Worm (Caenorhabditis elegans) whole organism, L3 larva: ENCODE measurements around the gene rpl-3.
A peak's percentile ranks its signal among the peaks of the same experiment; 100 is the strongest.
"Not testable (repeated sequence)": the region's sequence is repeated elsewhere in the genome, so short reads cannot be mapped to it uniquely, and the experiment has no call there.

Experiments
- ZK546.5 ChIP-seq: sonication (generic microtip); optimal IDR thresholded peaks from 2 replicates; lab custom pipeline; 2017; ENCODE audit warnings: missing biosample characterization, missing genetic modification characterization
- ama-1 ChIP-seq: fragments of 150-350 bp; optimal IDR thresholded peaks from 2 replicates; lab custom pipeline; 2018
- ceh-16 ChIP-seq: sonication (generic microtip); optimal IDR thresholded peaks from 2 replicates; lab custom pipeline; 2017; ENCODE audit warnings: missing biosample characterization, missing genetic modification characterization
- ceh-28 ChIP-seq: fragments of 150-350 bp; optimal IDR thresholded peaks from 2 replicates; lab custom pipeline; 2014; ENCODE audit warnings: missing biosample characterization, missing genetic modification reagents, missing genetic modification characterization
- ceh-82 ChIP-seq: fragments of 150-350 bp; optimal IDR thresholded peaks from 2 replicates; lab custom pipeline; 2014; ENCODE audit warnings: missing biosample characterization, missing genetic modification characterization
- egl-27 ChIP-seq: sonication (generic microtip); optimal IDR thresholded peaks from 4 replicates; lab custom pipeline; 2017; ENCODE audit warnings: missing biosample characterization, missing genetic modification reagents, missing genetic modification characterization
- elt-2 ChIP-seq: sonication (generic microtip); optimal IDR thresholded peaks from 2 replicates; lab custom pipeline; 2016; ENCODE audit warnings: missing genetic modification reagents, mild to moderate bottlenecking, missing genetic modification characterization, missing compliant biosample characterization
- elt-3 ChIP-seq, 3 experiments: fragments of 150-350 bp in 1 of 3; sonication (generic microtip) in 2 of 3; optimal IDR thresholded peaks; 2 replicates in 2 of 3; 4 replicates in 1 of 3; lab custom pipeline; 2014 to 2017; ENCODE audit warnings: missing biosample characterization in 3 of 3, missing genetic modification characterization in 3 of 3
- eor-1 ChIP-seq, 2 experiments: fragments of 150-350 bp; optimal IDR thresholded peaks; 2 replicates each; lab custom pipeline; 2014 to 2018; ENCODE audit warnings: missing biosample characterization in 2 of 2, missing genetic modification characterization in 2 of 2
- fkh-10 ChIP-seq: sonication (generic microtip); optimal IDR thresholded peaks from 2 replicates; lab custom pipeline; 2017; ENCODE audit warnings: missing biosample characterization, missing genetic modification reagents, missing genetic modification characterization
- fkh-2 ChIP-seq: fragments of 150-350 bp; optimal IDR thresholded peaks from 2 replicates; lab custom pipeline; 2014; ENCODE audit warnings: missing biosample characterization, missing genetic modification reagents, missing genetic modification characterization
- fos-1 ChIP-seq: fragments of 150-350 bp; optimal IDR thresholded peaks from 2 replicates; lab custom pipeline; 2014; ENCODE audit warnings: missing biosample characterization, missing genetic modification characterization
- hmg-11 ChIP-seq: sonication (generic microtip); optimal IDR thresholded peaks from 2 replicates; lab custom pipeline; 2016; ENCODE audit warnings: missing genetic modification characterization, missing compliant biosample characterization
- jun-1 ChIP-seq: fragments of 150-350 bp; optimal IDR thresholded peaks from 2 replicates; lab custom pipeline; 2014; ENCODE audit warnings: missing biosample characterization, missing genetic modification reagents, missing genetic modification characterization
- lin-15B ChIP-seq: fragments of 150-350 bp; optimal IDR thresholded peaks from 2 replicates; lab custom pipeline; 2014; ENCODE audit warnings: missing biosample characterization, missing genetic modification characterization
- mdl-1 ChIP-seq: fragments of 150-350 bp; optimal IDR thresholded peaks from 2 replicates; lab custom pipeline; 2014; ENCODE audit warnings: missing biosample characterization, missing genetic modification characterization
- mml-1 ChIP-seq: fragments of 150-350 bp; sonication (generic microtip); optimal IDR thresholded peaks from 3 replicates; lab custom pipeline; 2014; ENCODE audit warnings: missing biosample characterization, missing genetic modification characterization
- nhr-12 ChIP-seq: fragments of 150-350 bp; optimal IDR thresholded peaks from 2 replicates; lab custom pipeline; 2014; ENCODE audit warnings: missing biosample characterization, missing genetic modification characterization
- nhr-23 ChIP-seq: fragments of 150-350 bp; optimal IDR thresholded peaks from 2 replicates; lab custom pipeline; 2014; ENCODE audit warnings: missing biosample characterization, missing genetic modification reagents, missing genetic modification characterization
- nhr-25 ChIP-seq: sonication (generic microtip); optimal IDR thresholded peaks from 2 replicates; lab custom pipeline; 2017; ENCODE audit warnings: missing biosample characterization, missing genetic modification characterization
- nhr-28 ChIP-seq: fragments of 150-350 bp; optimal IDR thresholded peaks from 2 replicates; lab custom pipeline; 2014; ENCODE audit warnings: missing biosample characterization, missing genetic modification characterization
- nhr-43 ChIP-seq: sonication (generic microtip); optimal IDR thresholded peaks from 2 replicates; lab custom pipeline; 2016; ENCODE audit warnings: mild to moderate bottlenecking, missing genetic modification characterization, missing compliant biosample characterization; ENCODE audit not compliant: poor library complexity, severe bottlenecking
- nhr-67 ChIP-seq: fragments of 150-350 bp; optimal IDR thresholded peaks from 2 replicates; lab custom pipeline; 2014; ENCODE audit warnings: missing biosample characterization, missing genetic modification characterization
- nhr-76 ChIP-seq: fragments of 150-350 bp; sonication (generic microtip); optimal IDR thresholded peaks from 5 replicates; lab custom pipeline; 2014; ENCODE audit warnings: missing biosample characterization, missing genetic modification characterization
- nhr-77 ChIP-seq: fragments of 150-350 bp; optimal IDR thresholded peaks from 2 replicates; lab custom pipeline; 2014; ENCODE audit warnings: missing biosample characterization, missing genetic modification characterization
- pha-4 ChIP-seq: fragments of 150-350 bp; optimal IDR thresholded peaks from 2 replicates; lab custom pipeline; 2014; ENCODE audit warnings: missing biosample characterization, missing genetic modification reagents, missing genetic modification characterization
- pqm-1 ChIP-seq: fragments of 150-350 bp; optimal IDR thresholded peaks from 2 replicates; lab custom pipeline; 2017; ENCODE audit warnings: missing biosample characterization, missing genetic modification characterization, inconsistent platforms
- sea-2 ChIP-seq: fragments of 150-350 bp; sonication (generic microtip); optimal IDR thresholded peaks from 4 replicates; lab custom pipeline; 2014; ENCODE audit warnings: missing biosample characterization, missing genetic modification reagents, missing genetic modification characterization
- skn-1 ChIP-seq: fragments of 150-350 bp; optimal IDR thresholded peaks from 2 replicates; lab custom pipeline; 2014; ENCODE audit warnings: missing biosample characterization, missing genetic modification characterization
- unc-62 ChIP-seq: fragments of 150-350 bp; sonication (generic microtip); optimal IDR thresholded peaks from 4 replicates; lab custom pipeline; 2014; ENCODE audit warnings: missing biosample characterization, missing genetic modification reagents, missing genetic modification characterization
- zag-1 ChIP-seq: fragments of 150-350 bp; optimal IDR thresholded peaks from 2 replicates; lab custom pipeline; 2014; ENCODE audit warnings: missing biosample characterization, missing genetic modification characterization

Gene rpl-3

ce11 chrIII:3834800-3835271 is 32.8 kb upstream of the rpl-3 start, which contains the start of gene cyp-25A2:
Gene cyp-25A2 (plus strand): TSS chrIII:3835221.
- TF ChIP-seq fkh-2 (no peak), elt-2 (tag; lab: Kevin White, UChicago) (peak; percentile 81), eor-1 (tag; optimal IDR thresholded peaks at IDR 0.05; lab: Kevin White, UChicago) (no peak), zag-1 (tag; lab: Kevin White, UChicago) (no peak), skn-1 (no peak), nhr-28 (tag; lab: Kevin White, UChicago) (no peak), pha-4 (tag; lab: Kevin White, UChicago) (peak; percentile 52), egl-27 (no peak), nhr-67 (tag; lab: Kevin White, UChicago) (no peak), fos-1 (tag; lab: Kevin White, UChicago) (no peak), ceh-16 (tag; lab: Kevin White, UChicago) (no peak), nhr-12 (tag; lab: Kevin White, UChicago) (no peak), pqm-1 (peak; percentile 83), elt-3 (tag; optimal IDR thresholded peaks at IDR 0.05; lab: Kevin White, UChicago) (no peak), lin-15B (no peak), nhr-43 (tag; lab: Kevin White, UChicago) (no peak), jun-1 (tag; lab: Kevin White, UChicago) (peak; percentile 24), fkh-10 (no peak), unc-62 (GFP tag; lab: Kevin White, UChicago) (no peak)

- TF ChIP-seq pqm-1 (no peak), nhr-23 (tag; lab: Kevin White, UChicago) (no peak), nhr-77 (tag; lab: Kevin White, UChicago) (no peak), elt-2 (tag; lab: Kevin White, UChicago) (no peak), nhr-25 (tag; lab: Kevin White, UChicago) (no peak), ZK546.5 (tag; lab: Kevin White, UChicago) (no peak), sea-2 (no peak), nhr-76 (tag; lab: Kevin White, UChicago) (no peak), hmg-11 (no peak), mdl-1 (tag; lab: Kevin White, UChicago) (no peak), nhr-43 (tag; lab: Kevin White, UChicago) (no peak), unc-62 (GFP tag; lab: Kevin White, UChicago) (no peak), pha-4 (tag; lab: Kevin White, UChicago) (no peak)
- TF ChIP-seq, all 47 proteins: peak for 0
These were observed 28.0 kb upstream of the rpl-3 start, which contains the start of gene cyp-25A3 for ce11 chrIII:3839635-3840034. Gene cyp-25A3 (minus strand): TSS chrIII:3839735.

ce11 chrIII:3840279-3840678 is 27.4 kb upstream of the rpl-3 start, which contains the start of gene C36A4.11:
Gene C36A4.11 (plus strand): TSS chrIII:3840579.
- TF ChIP-seq mml-1 (tag; lab: Kevin White, UChicago); ama-1 (lab: Kevin White, UChicago); fkh-10: not testable (repeated sequence)

ce11 chrIII:3843514-3843913 is 24.1 kb upstream of the rpl-3 start, which contains the start of gene C36A4.4:
Gene C36A4.4 (minus strand): TSS chrIII:3843614.
- not testable (repeated sequence) for TF ChIP-seq fos-1, nhr-23, nhr-12 (tag; lab: Kevin White, UChicago)
- TF ChIP-seq, all 47 proteins: peak for 0; not testable (repeated sequence) for 47

ce11 chrIII:3844746-3845145 is 22.9 kb upstream of the rpl-3 start, which contains the start of gene maph-1.3:
Gene maph-1.3 (plus strand): TSS chrIII:3844893.
- not testable (repeated sequence) for TF ChIP-seq ceh-82 (tag; lab: Kevin White, UChicago); hmg-11; unc-62 (GFP tag; lab: Kevin White, UChicago)

ce11 chrIII:3852030-3852579 is 15.5 kb upstream of the rpl-3 start, which contains the start of gene cyp-25A4:
Gene cyp-25A4 (minus strand): TSS chrIII:3852080.
- not testable (repeated sequence) for TF ChIP-seq ceh-28; sea-2; elt-3 (tag; optimal IDR thresholded peaks at IDR 0.05; lab: Kevin White, UChicago)
